Worm (Caenorhabditis elegans): ENCODE results near the gene ZK652.8.

Gene ZK652.8

DNA sequence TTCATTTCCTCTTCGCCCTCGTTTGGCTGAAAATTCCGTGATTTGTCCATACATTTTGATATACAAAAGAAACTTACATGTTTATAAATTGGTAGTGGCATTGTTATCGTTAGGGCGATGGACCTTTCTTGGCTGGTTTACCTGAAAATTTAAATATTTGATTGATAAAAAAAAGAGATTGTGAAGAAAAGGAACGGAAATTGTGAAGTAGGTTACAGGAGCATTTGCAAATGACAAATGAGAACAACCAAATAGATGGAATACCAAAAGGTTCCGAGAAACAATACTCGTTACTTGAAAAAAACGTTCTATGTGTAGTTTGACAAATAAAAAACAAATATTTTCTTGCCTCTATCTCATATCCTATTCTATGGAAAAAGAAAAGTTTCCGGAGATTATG lies at the start of gene ZK652.8:
TSS of gene ZK652.8 (minus strand) at position 101 of the 400 bp plus-strand sequence.
- TF ChIP-seq nhr-237 (tag; optimal IDR thresholded peaks at IDR 0.05) (no peak), unc-39 (tag; optimal IDR thresholded peaks at IDR 0.05) (no peak), lin-32 (GFP tag; optimal IDR thresholded peaks at IDR 0.05) (no peak), pha-4 (tag; optimal IDR thresholded peaks at IDR 0.05) (no peak), flh-1 (GFP tag; optimal IDR thresholded peaks at IDR 0.05) (no peak), cnd-1 (tag; optimal IDR thresholded peaks at IDR 0.05) (no peak), mls-2 (tag; optimal IDR thresholded peaks at IDR 0.05) (no peak), sptf-1 (tag; optimal IDR thresholded peaks at IDR 0.05) (no peak), unc-120 (tag; optimal IDR thresholded peaks at IDR 0.05; ENCODE audit: poor library complexity, severe bottlenecking) (no peak), nhr-2 (tag; optimal IDR thresholded peaks at IDR 0.05) (no peak)

- TF ChIP-seq lin-13 (tag; optimal IDR thresholded peaks at IDR 0.05) (no peak), unc-62 (GFP tag; optimal IDR thresholded peaks at IDR 0.05) (no peak), mep-1 (tag; optimal IDR thresholded peaks at IDR 0.05) (no peak), ceh-43 (GFP tag; optimal IDR thresholded peaks at IDR 0.05) (no peak), unc-39 (tag; optimal IDR thresholded peaks at IDR 0.05) (no peak), mab-5 (tag; optimal IDR thresholded peaks at IDR 0.05) (no peak), drap-1 (GFP tag; optimal IDR thresholded peaks at IDR 0.05) (no peak), ces-1 (GFP tag; optimal IDR thresholded peaks at IDR 0.05) (no peak), nhr-28 (tag; optimal IDR thresholded peaks at IDR 0.05) (no peak), snpc-4 (tag; optimal IDR thresholded peaks at IDR 0.05) (no peak), pha-4 (tag; optimal IDR thresholded peaks at IDR 0.05) (no peak), lin-32 (GFP tag; optimal IDR thresholded peaks at IDR 0.05) (no peak), ceh-39 (tag; optimal IDR thresholded peaks at IDR 0.05) (no peak), sptf-1 (tag; optimal IDR thresholded peaks at IDR 0.05) (no peak), lsy-2 (tag; optimal IDR thresholded peaks at IDR 0.05) (no peak), ham-2 (GFP tag; optimal IDR thresholded peaks at IDR 0.05) (no peak)
Measured at ce11 chrIII:7893224-7893623, 49.8 kb upstream of the ZK652.8 start.

DNA sequence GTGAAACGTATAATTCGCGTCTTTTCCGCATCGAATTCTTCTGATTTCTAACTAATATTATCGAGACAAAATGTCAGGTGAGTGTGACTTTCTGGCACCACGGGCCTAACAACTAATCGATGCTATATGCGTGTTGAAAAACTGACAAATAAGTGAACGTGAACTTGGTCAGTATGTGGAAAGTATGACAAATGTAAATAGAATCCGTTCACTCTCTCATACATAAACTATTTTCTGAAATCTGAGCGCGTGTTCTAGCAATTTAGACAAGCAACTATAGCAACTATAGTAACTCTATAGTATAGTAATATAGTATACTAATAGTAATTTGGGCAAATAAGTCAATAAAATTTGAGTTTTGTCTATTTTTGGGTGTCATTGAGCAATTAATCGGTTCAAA lies 48.9 kb upstream of the ZK652.8 start:
- TF ChIP-seq elt-3 (tag; optimal IDR thresholded peaks at IDR 0.05) (no peak), sptf-1 (tag; optimal IDR thresholded peaks at IDR 0.05) (no peak), nhr-28 (tag; optimal IDR thresholded peaks at IDR 0.05) (no peak), ceh-43 (GFP tag; optimal IDR thresholded peaks at IDR 0.05) (no peak), ceh-83 (GFP tag; optimal IDR thresholded peaks at IDR 0.05) (no peak), hlh-1 (tag; optimal IDR thresholded peaks at IDR 0.05) (no peak), nhr-76 (tag; optimal IDR thresholded peaks at IDR 0.05) (no peak), unc-120 (tag; optimal IDR thresholded peaks at IDR 0.05; ENCODE audit: poor library complexity, severe bottlenecking) (no peak), bed-3 (GFP tag; optimal IDR thresholded peaks at IDR 0.05) (no peak), ces-1 (GFP tag; optimal IDR thresholded peaks at IDR 0.05) (no peak), tbx-8 (GFP tag; optimal IDR thresholded peaks at IDR 0.05) (no peak), unc-62 (GFP tag; optimal IDR thresholded peaks at IDR 0.05) (no peak), ztf-11 (tag; optimal IDR thresholded peaks at IDR 0.05) (no peak), drap-1 (GFP tag; optimal IDR thresholded peaks at IDR 0.05) (no peak), elt-1 (tag; optimal IDR thresholded peaks at IDR 0.05; ENCODE audit: borderline replicate concordance, insufficient read depth) (no peak), nhr-237 (tag; optimal IDR thresholded peaks at IDR 0.05) (no peak), unc-39 (tag; optimal IDR thresholded peaks at IDR 0.05) (no peak), sem-2 (GFP tag; optimal IDR thresholded peaks at IDR 0.05) (no peak), blmp-1 (tag; optimal IDR thresholded peaks at IDR 0.05) (no peak), flh-1 (GFP tag; optimal IDR thresholded peaks at IDR 0.05) (no peak)

DNA sequence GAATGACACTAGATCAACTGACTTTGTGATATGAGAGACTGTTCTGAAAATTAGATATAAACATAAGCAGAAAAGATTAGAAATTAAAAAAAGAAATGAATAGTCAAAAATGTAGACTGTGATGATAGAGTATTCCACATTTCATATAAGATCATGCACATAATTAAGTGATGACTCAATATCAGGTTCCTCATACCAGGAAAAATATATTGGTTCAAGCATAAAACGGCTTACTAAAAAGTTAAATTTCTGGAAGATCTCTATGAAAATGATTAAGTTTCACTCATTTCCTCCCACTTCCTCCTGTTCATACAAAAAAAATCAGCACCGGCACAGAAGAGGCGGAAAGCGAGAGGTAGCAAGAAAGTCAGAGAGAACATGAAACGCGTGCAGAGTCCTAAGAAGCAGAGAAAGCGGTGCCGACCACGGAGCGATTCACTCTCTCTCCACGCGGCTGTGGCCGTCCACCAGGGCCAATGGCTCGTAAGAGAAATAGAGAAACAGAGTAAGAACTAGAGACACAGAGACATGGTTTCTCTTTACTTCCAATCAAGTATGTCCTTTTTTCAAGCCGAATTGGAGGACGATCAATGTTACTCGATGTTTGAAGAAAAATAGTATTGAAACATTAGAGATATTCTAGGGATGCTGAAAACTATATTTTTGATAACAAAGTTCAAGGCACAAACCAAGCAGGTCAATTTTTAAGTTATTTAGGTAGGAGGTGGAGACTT lies 48.3 kb upstream of the ZK652.8 start, which contains the start of the genes ZK688.5 and fahd-1:
TSS of gene ZK688.5 (minus strand) at position 51 of the 734 bp plus-strand sequence.
TSS of gene fahd-1 (plus strand) at position 684 of the 734 bp plus-strand sequence.
- TF ChIP-seq nhr-76 (tag; optimal IDR thresholded peaks at IDR 0.05), result no peak
- TF ChIP-seq ceh-39 (tag; optimal IDR thresholded peaks at IDR 0.05), result peak; percentile 8
- no peak for TF ChIP-seq snpc-4 (tag; optimal IDR thresholded peaks at IDR 0.05)
- TF ChIP-seq lin-32 (GFP tag; optimal IDR thresholded peaks at IDR 0.05), result no peak
- peak; percentile 68 for TF ChIP-seq unc-120 (tag; optimal IDR thresholded peaks at IDR 0.05; ENCODE audit: poor library complexity, severe bottlenecking)
- TF ChIP-seq mab-5 (tag; optimal IDR thresholded peaks at IDR 0.05), result no peak
- TF ChIP-seq ham-2 (GFP tag; optimal IDR thresholded peaks at IDR 0.05), result peak; percentile 74
- TF ChIP-seq elt-1 (tag; optimal IDR thresholded peaks at IDR 0.05; ENCODE audit: borderline replicate concordance, insufficient read depth), result no peak
- no peak for TF ChIP-seq bed-3 (GFP tag; optimal IDR thresholded peaks at IDR 0.05)
- TF ChIP-seq lin-13 (tag; optimal IDR thresholded peaks at IDR 0.05), result peak; percentile 19
- no peak for TF ChIP-seq M03D4.4 (tag; optimal IDR thresholded peaks at IDR 0.05)
- TF ChIP-seq pha-4 (tag; optimal IDR thresholded peaks at IDR 0.05), result peak; percentile 71
- TF ChIP-seq nhr-28 (tag; optimal IDR thresholded peaks at IDR 0.05), result no peak
- no peak for TF ChIP-seq sptf-1 (tag; optimal IDR thresholded peaks at IDR 0.05)
- TF ChIP-seq ces-1 (GFP tag; optimal IDR thresholded peaks at IDR 0.05), result peak; percentile 59
- no peak for TF ChIP-seq zip-8 (tag; optimal IDR thresholded peaks at IDR 0.05)
- no peak for TF ChIP-seq ztf-11 (tag; optimal IDR thresholded peaks at IDR 0.05)
- TF ChIP-seq unc-39 (tag; optimal IDR thresholded peaks at IDR 0.05), result no peak
- peak; percentile 77 for TF ChIP-seq nhr-2 (tag; optimal IDR thresholded peaks at IDR 0.05)
- peak; percentile 56 for TF ChIP-seq lsy-2 (tag; optimal IDR thresholded peaks at IDR 0.05)
- no peak for TF ChIP-seq flh-1 (GFP tag; optimal IDR thresholded peaks at IDR 0.05)
- no peak for TF ChIP-seq drap-1 (GFP tag; optimal IDR thresholded peaks at IDR 0.05)
- TF ChIP-seq cnd-1 (tag; optimal IDR thresholded peaks at IDR 0.05), result peak; percentile 10
- peak; percentile 68 for TF ChIP-seq mls-2 (tag; optimal IDR thresholded peaks at IDR 0.05)
- TF ChIP-seq tbx-8 (GFP tag; optimal IDR thresholded peaks at IDR 0.05), result no peak
- TF ChIP-seq mep-1 (tag; optimal IDR thresholded peaks at IDR 0.05), result peak; percentile 40
- no peak for TF ChIP-seq ceh-83 (GFP tag; optimal IDR thresholded peaks at IDR 0.05)
- TF ChIP-seq blmp-1 (tag; optimal IDR thresholded peaks at IDR 0.05), result no peak
- TF ChIP-seq nhr-12 (tag; optimal IDR thresholded peaks at IDR 0.05), result no peak
- no peak for TF ChIP-seq ceh-43 (GFP tag; optimal IDR thresholded peaks at IDR 0.05)
- TF ChIP-seq unc-62 (GFP tag; optimal IDR thresholded peaks at IDR 0.05), result no peak
- TF ChIP-seq hlh-1 (tag; optimal IDR thresholded peaks at IDR 0.05), result peak; percentile 93
- TF ChIP-seq nhr-237 (tag; optimal IDR thresholded peaks at IDR 0.05), result peak; percentile 46
- no peak for TF ChIP-seq elt-3 (tag; optimal IDR thresholded peaks at IDR 0.05)
- no peak for TF ChIP-seq sem-2 (GFP tag; optimal IDR thresholded peaks at IDR 0.05)
